Worm (Caenorhabditis elegans): ENCODE results near the gene F21C10.1.
"Not testable (repeated sequence)": the region's sequence is repeated elsewhere in the genome, so short reads cannot be mapped to it uniquely, and the experiment has no call there.

DNA sequence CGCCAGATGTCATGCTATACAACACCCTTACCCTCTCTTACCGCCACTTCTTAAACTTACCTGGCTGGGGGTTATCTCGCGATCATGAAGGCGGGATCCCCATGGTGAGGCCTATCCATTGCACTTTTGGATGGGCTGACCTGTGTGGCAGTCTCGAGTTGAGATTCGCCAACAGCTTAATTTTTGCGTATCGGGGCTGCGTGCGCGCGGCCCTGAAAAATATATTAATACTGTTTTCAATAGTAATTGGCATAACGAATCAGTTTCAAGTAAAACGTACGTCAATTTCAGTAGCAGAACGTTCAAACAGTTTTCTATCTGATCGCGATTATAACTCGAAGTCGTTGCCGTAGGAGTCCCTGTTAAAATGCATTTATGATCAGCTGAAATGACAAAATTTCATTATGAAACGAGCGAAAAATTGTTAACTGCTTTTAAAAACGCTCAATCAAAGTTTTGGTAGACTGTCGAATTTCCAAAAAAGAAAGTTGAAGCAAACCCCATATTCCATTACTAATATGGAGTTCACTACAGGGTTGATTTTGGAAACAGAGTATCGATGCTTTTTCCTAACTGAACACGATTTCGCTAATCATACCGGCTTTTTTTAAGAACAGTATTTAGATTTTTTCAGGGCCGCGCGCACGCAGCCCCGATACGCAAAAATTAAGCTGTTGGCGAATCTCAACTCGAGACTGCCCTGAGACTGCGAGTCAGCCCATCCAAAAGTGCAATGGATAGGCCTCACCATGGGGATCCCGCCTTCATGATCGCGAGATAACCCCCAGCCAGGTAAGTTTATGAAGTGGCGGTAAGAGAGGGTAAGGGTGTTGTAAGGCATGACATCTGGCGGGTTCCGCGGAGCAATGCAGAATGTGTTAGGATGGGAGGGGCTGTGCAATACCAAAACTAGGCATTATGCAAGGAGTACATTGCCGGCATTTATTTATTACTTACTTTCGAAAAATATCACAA is 41.0 kb upstream of the F21C10.1 start:
- not testable (repeated sequence) for TF ChIP-seq T22C8.4 (GFP tag; IDR thresholded peaks at IDR 0.05); ref-1 (GFP tag; conservative IDR thresholded peaks at IDR 0.05); ztf-29 (GFP tag; IDR thresholded peaks at IDR 0.05)
